Fruit fly (Drosophila melanogaster) whole organism, embryonic: ENCODE measurements around the gene Nca.

Experiments
- Aef1 ChIP-seq: fragments of 200-800 bp; sonication (Bioruptor generic); IDR thresholded peaks from 3 replicates; pipeline ENCODE4 v1.3.6; 2022; ENCODE audit warnings: missing biosample characterization, missing genetic modification characterization
- B-H2 ChIP-seq: fragments of 200-800 bp; sonication (Bioruptor generic); optimal IDR thresholded peaks from 2 replicates; lab custom pipeline; 2018; ENCODE audit warnings: missing biosample characterization, mild to moderate bottlenecking, missing genetic modification characterization
- Bdp1 ChIP-seq: fragments of 200-800 bp; sonication (Bioruptor generic); optimal IDR thresholded peaks from 3 replicates; lab custom pipeline; 2016; ENCODE audit warnings: missing biosample characterization, missing genetic modification characterization
- BtbVII ChIP-seq: fragments of 200-800 bp; sonication (Bioruptor generic); optimal IDR thresholded peaks from 3 replicates; lab custom pipeline; 2017; ENCODE audit warnings: missing biosample characterization, mild to moderate bottlenecking, missing genetic modification characterization
- CG11456 ChIP-seq: fragments of 200-800 bp; sonication (Bioruptor generic); IDR thresholded peaks from 3 replicates; pipeline ENCODE4 v1.3.6; 2022; ENCODE audit warnings: missing biosample characterization, missing genetic modification characterization
- CG11695 ChIP-seq: fragments of 200-800 bp; sonication (Bioruptor generic); IDR thresholded peaks from 3 replicates; pipeline ENCODE4 v1.3.6; 2022; ENCODE audit warnings: missing biosample characterization, missing genetic modification characterization
- CG11723 ChIP-seq: fragments of 200-800 bp; sonication (Bioruptor generic); optimal IDR thresholded peaks from 2 replicates; lab custom pipeline; 2017; ENCODE audit warnings: missing biosample characterization, mild to moderate bottlenecking, missing genetic modification characterization
- CG12071 ChIP-seq: fragments of 200-800 bp; sonication (Bioruptor generic); optimal IDR thresholded peaks from 3 replicates; lab custom pipeline; 2018; ENCODE audit warnings: missing biosample characterization, mild to moderate bottlenecking, missing genetic modification characterization
- CG15269 ChIP-seq: fragments of 200-800 bp; sonication (Bioruptor generic); optimal IDR thresholded peaks from 2 replicates; lab custom pipeline; 2018; ENCODE audit warnings: missing biosample characterization, mild to moderate bottlenecking, missing genetic modification characterization, moderate library complexity
- CG17829 ChIP-seq: fragments of 200-800 bp; optimal IDR thresholded peaks from 2 replicates; lab custom pipeline; 2019; ENCODE audit warnings: missing biosample characterization, mild to moderate bottlenecking, missing genetic modification characterization, moderate library complexity
- CG3065 ChIP-seq: fragments of 200-800 bp; sonication (Bioruptor generic); optimal IDR thresholded peaks from 2 replicates; lab custom pipeline; 2016; ENCODE audit warnings: missing biosample characterization, missing genetic modification characterization
- CG32767 ChIP-seq: fragments of 200-800 bp; sonication (Bioruptor generic); IDR thresholded peaks from 2 replicates; pipeline ENCODE4 v1.3.6; 2022; ENCODE audit warnings: missing biosample characterization, missing genetic modification characterization
- CG33557 ChIP-seq: fragments of 200-800 bp; sonication (Bioruptor generic); optimal IDR thresholded peaks from 2 replicates; lab custom pipeline; 2019; ENCODE audit warnings: missing biosample characterization, mild to moderate bottlenecking, missing genetic modification characterization, moderate library complexity
- CG3407 ChIP-seq: fragments of 200-800 bp; sonication (Bioruptor generic); optimal IDR thresholded peaks from 2 replicates; lab custom pipeline; 2018; ENCODE audit warnings: missing biosample characterization, mild to moderate bottlenecking, missing genetic modification characterization
- CG34224 ChIP-seq: fragments of 200-800 bp; sonication (Bioruptor generic); IDR thresholded peaks from 3 replicates; pipeline ENCODE4 v1.3.6; 2022; ENCODE audit warnings: missing biosample characterization, missing genetic modification characterization; ENCODE audit not compliant: partially characterized antibody
- CG3995 ChIP-seq: fragments of 200-800 bp; sonication (Bioruptor generic); optimal IDR thresholded peaks from 3 replicates; lab custom pipeline; 2016; ENCODE audit warnings: missing biosample characterization, missing genetic modification characterization
- CG5953 ChIP-seq: fragments of 200-800 bp; sonication (Bioruptor generic); IDR thresholded peaks from 2 replicates; pipeline ENCODE4 v1.3.6; 2022; ENCODE audit warnings: missing biosample characterization, missing genetic modification characterization
- CG6272 ChIP-seq: fragments of 200-800 bp; sonication (Bioruptor generic); IDR thresholded peaks from 2 replicates; pipeline ENCODE4 v1.3.6; 2022; ENCODE audit warnings: missing biosample characterization, missing genetic modification characterization
- Dek ChIP-seq: fragments of 200-800 bp; sonication (Bioruptor generic); optimal IDR thresholded peaks from 3 replicates; lab custom pipeline; 2019; ENCODE audit warnings: missing biosample characterization, mild to moderate bottlenecking, missing genetic modification characterization, moderate library complexity
- HLH4C ChIP-seq: fragments of 200-800 bp; sonication (Bioruptor generic); IDR thresholded peaks from 3 replicates; pipeline ENCODE4 v1.3.6; 2022; ENCODE audit warnings: missing biosample characterization, missing genetic modification characterization; ENCODE audit not compliant: partially characterized antibody
- HLH54F ChIP-seq: fragments of 200-800 bp; sonication (Bioruptor generic); optimal IDR thresholded peaks from 3 replicates; lab custom pipeline; 2016; ENCODE audit warnings: missing biosample characterization, missing genetic modification characterization
- Lpt ChIP-seq: fragments of >200 bp; optimal IDR thresholded peaks from 2 replicates; lab custom pipeline; 2018; ENCODE audit warnings: missing biosample characterization, missing genetic modification characterization
- PHDP ChIP-seq: fragments of 200-800 bp; sonication (Bioruptor generic); optimal IDR thresholded peaks from 3 replicates; lab custom pipeline; 2018; ENCODE audit warnings: missing biosample characterization, mild to moderate bottlenecking, missing genetic modification characterization, moderate library complexity
- Side ChIP-seq: fragments of 200-800 bp; sonication (Bioruptor generic); optimal IDR thresholded peaks from 2 replicates; lab custom pipeline; 2016; ENCODE audit warnings: missing biosample characterization, missing genetic modification characterization
- Sox102F ChIP-seq: fragments of 200-800 bp; sonication (Bioruptor generic); optimal IDR thresholded peaks from 2 replicates; lab custom pipeline; 2018; ENCODE audit warnings: missing biosample characterization, mild to moderate bottlenecking, missing genetic modification characterization, moderate library complexity
- Sry-δ ChIP-seq: fragments of 200-800 bp; sonication (Bioruptor generic); optimal IDR thresholded peaks from 2 replicates; lab custom pipeline; 2016; ENCODE audit warnings: missing biosample characterization, missing genetic modification characterization
- YL-1 ChIP-seq: fragments of 200-800 bp; sonication (Bioruptor generic); optimal IDR thresholded peaks from 3 replicates; lab custom pipeline; 2017; ENCODE audit warnings: missing biosample characterization, mild to moderate bottlenecking, missing genetic modification characterization
- ato ChIP-seq: fragments of 200-800 bp; sonication (Bioruptor generic); IDR thresholded peaks from 2 replicates; pipeline ENCODE4 v1.3.6; 2022; ENCODE audit warnings: missing biosample characterization, missing genetic modification characterization; ENCODE audit not compliant: partially characterized antibody
- az2 ChIP-seq: fragments of 200-800 bp; sonication (Bioruptor generic); optimal IDR thresholded peaks from 3 replicates; lab custom pipeline; 2016; ENCODE audit warnings: missing biosample characterization, missing genetic modification characterization
- br ChIP-seq: fragments of >200 bp; optimal IDR thresholded peaks from 2 replicates; lab custom pipeline; 2017
- cg ChIP-seq: fragments of 200-800 bp; sonication (Bioruptor generic); optimal IDR thresholded peaks from 3 replicates; lab custom pipeline; 2019; ENCODE audit warnings: missing biosample characterization, mild to moderate bottlenecking, missing genetic modification characterization, moderate library complexity
- esg ChIP-seq: fragments of 200-800 bp; sonication (Bioruptor generic); conservative IDR thresholded peaks from 2 replicates; pipeline ENCODE4 v1.3.6; 2022; ENCODE audit warnings: missing biosample characterization, missing genetic modification characterization
- exex ChIP-seq: fragments of 200-800 bp; sonication (Bioruptor generic); optimal IDR thresholded peaks from 4 replicates; lab custom pipeline; 2018; ENCODE audit warnings: missing biosample characterization, mild to moderate bottlenecking, missing genetic modification characterization, moderate library complexity
- fd96Cb ChIP-seq: fragments of 200-800 bp; sonication (Bioruptor generic); optimal IDR thresholded peaks from 2 replicates; lab custom pipeline; 2018; ENCODE audit warnings: missing biosample characterization, mild to moderate bottlenecking, missing genetic modification characterization, moderate library complexity
- gcm2 ChIP-seq: fragments of 200-800 bp; sonication (Bioruptor generic); optimal IDR thresholded peaks from 2 replicates; lab custom pipeline; 2016; ENCODE audit warnings: missing biosample characterization, missing genetic modification characterization
- grn ChIP-seq: fragments of 200-800 bp; sonication (Bioruptor generic); optimal IDR thresholded peaks from 3 replicates; lab custom pipeline; 2017; ENCODE audit warnings: missing biosample characterization, missing genetic modification characterization
- h ChIP-seq: fragments of >200 bp; optimal IDR thresholded peaks from 2 replicates; lab custom pipeline; 2017
- kah ChIP-seq: fragments of 200-800 bp; sonication (Bioruptor generic); optimal IDR thresholded peaks from 2 replicates; lab custom pipeline; 2018; ENCODE audit warnings: missing biosample characterization, mild to moderate bottlenecking, missing genetic modification characterization
- luna ChIP-seq: fragments of 200-800 bp; sonication (Bioruptor generic); optimal IDR thresholded peaks from 2 replicates; lab custom pipeline; 2016; ENCODE audit warnings: missing biosample characterization, missing genetic modification characterization
- onecut ChIP-seq: fragments of 200-800 bp; sonication (Bioruptor generic); IDR thresholded peaks from 2 replicates; pipeline ENCODE4 v1.3.6; 2022; ENCODE audit warnings: missing biosample characterization, missing genetic modification characterization
- otp ChIP-seq: fragments of 200-800 bp; sonication (Bioruptor generic); IDR thresholded peaks from 3 replicates; pipeline ENCODE4, ENCODE4 v1.3.6; 2022; ENCODE audit warnings: missing biosample characterization, missing genetic modification characterization
- prd ChIP-seq, 3 experiments: fragments of >200 bp in 2 of 3; fragments of 200-800 bp in 1 of 3; sonication (Bioruptor generic) in 1 of 3; optimal IDR thresholded peaks in 2 of 3; IDR thresholded peaks in 1 of 3; 2 replicates in 2 of 3; 3 replicates in 1 of 3; pipeline versions ENCODE4 v1.3.6 to Lab custom; 2017 to 2022; ENCODE audit warnings: missing biosample characterization in 1 of 3, missing genetic modification characterization in 1 of 3
- psq ChIP-seq: fragments of 200-800 bp; sonication (Bioruptor generic); optimal IDR thresholded peaks from 2 replicates; lab custom pipeline; 2017; ENCODE audit warnings: missing biosample characterization, missing genetic modification characterization
- repo ChIP-seq: fragments of 200-800 bp; sonication (Bioruptor generic); optimal IDR thresholded peaks from 2 replicates; lab custom pipeline; 2016; ENCODE audit warnings: missing biosample characterization, missing genetic modification characterization
- salm ChIP-seq: fragments of 200-800 bp; sonication (Bioruptor generic); optimal IDR thresholded peaks from 2 replicates; lab custom pipeline; 2018; ENCODE audit warnings: missing biosample characterization, mild to moderate bottlenecking, missing genetic modification characterization
- sd ChIP-seq: fragments of 200-800 bp; sonication (Bioruptor generic); optimal IDR thresholded peaks from 3 replicates; lab custom pipeline; 2018; ENCODE audit warnings: missing biosample characterization, mild to moderate bottlenecking, missing genetic modification characterization, moderate library complexity
- sqz ChIP-seq: fragments of 200-800 bp; sonication (Bioruptor generic); optimal IDR thresholded peaks from 3 replicates; lab custom pipeline; 2018; ENCODE audit warnings: missing biosample characterization, mild to moderate bottlenecking, missing genetic modification characterization
- tio ChIP-seq: fragments of 200-800 bp; sonication (Bioruptor generic); optimal IDR thresholded peaks from 2 replicates; lab custom pipeline; 2017; ENCODE audit warnings: missing biosample characterization, missing genetic modification characterization, inconsistent platforms
- twi ChIP-seq: fragments of 200-800 bp; optimal IDR thresholded peaks from 2 replicates; lab custom pipeline; 2019; ENCODE audit warnings: missing biosample characterization, mild to moderate bottlenecking, missing genetic modification characterization, moderate library complexity
- unpg ChIP-seq: fragments of 200-800 bp; sonication (Bioruptor generic); optimal IDR thresholded peaks from 3 replicates; lab custom pipeline; 2018; ENCODE audit warnings: missing biosample characterization, mild to moderate bottlenecking, missing genetic modification characterization, moderate library complexity
- wek ChIP-seq: fragments of 200-800 bp; sonication (Bioruptor generic); optimal IDR thresholded peaks from 3 replicates; lab custom pipeline; 2018; ENCODE audit warnings: missing biosample characterization, mild to moderate bottlenecking, missing genetic modification characterization, moderate library complexity
- z ChIP-seq: fragments of 200-800 bp; sonication (Bioruptor generic); IDR thresholded peaks from 3 replicates; pipeline ENCODE4 v1.3.6; 2022; ENCODE audit warnings: missing biosample characterization, missing genetic modification characterization
- zfh1 ChIP-seq: fragments of 200-800 bp; sonication (Bioruptor generic); IDR thresholded peaks from 3 replicates; pipeline ENCODE4 v1.3.6; 2022; ENCODE audit warnings: missing biosample characterization, missing genetic modification characterization

Nca gene

dm6 chr3L:19961805-19962204 lies 29.9 kb upstream of the Nca start (continued):
- TF ChIP-seq cg (no peak), CG12071 (GFP tag; lab: Kevin White, UChicago) (no peak), ato (no peak), CG34224 (GFP tag; lab: Robert Waterston, UW) (no peak), luna (GFP tag; lab: Kevin White, UChicago) (no peak), CG33557 (no peak), repo (GFP tag; lab: Kevin White, UChicago) (no peak), CG3995 (no peak), Aef1 (GFP tag; lab: Robert Waterston, UW) (no peak), gcm2 (GFP tag; lab: Kevin White, UChicago) (no peak), CG32767 (GFP tag; lab: Robert Waterston, UW) (no peak), twi (tag; lab: Kevin White, UChicago) (no peak), Dek (peak; percentile 20), HLH54F (GFP tag; lab: Kevin White, UChicago) (no peak), PHDP (tag; lab: Kevin White, UChicago) (peak; percentile 39), Bdp1 (GFP tag; lab: Kevin White, UChicago) (no peak), BtbVII (no peak), CG17829 (tag; lab: Kevin White, UChicago) (no peak), CG5953 (no peak), tio (GFP tag; lab: Kevin White, UChicago) (no peak), onecut (no peak), Side (GFP tag; lab: Kevin White, UChicago) (no peak), prd (optimal IDR thresholded peaks at IDR 0.05; lab: Kevin White, UChicago) (no peak), prd (GFP tag; IDR thresholded peaks at IDR 0.05; lab: Robert Waterston, UW) (no peak), wek (GFP tag; lab: Kevin White, UChicago) (no peak), HLH4C (GFP tag; lab: Robert Waterston, UW) (no peak), az2 (GFP tag; lab: Kevin White, UChicago) (no peak), sqz (no peak), psq (GFP tag; lab: Kevin White, UChicago) (no peak), exex (tag; lab: Kevin White, UChicago) (no peak), z (GFP tag; lab: Robert Waterston, UW) (no peak), CG15269 (tag; lab: Kevin White, UChicago) (peak; percentile 38), h (lab: Kevin White, UChicago) (no peak), CG11456 (GFP tag; lab: Robert Waterston, UW) (no peak), Sry-δ (no peak), CG11723 (GFP tag; lab: Kevin White, UChicago) (no peak), CG6272 (no peak), CG11695 (GFP tag; lab: Robert Waterston, UW) (no peak), CG3065 (GFP tag; lab: Kevin White, UChicago) (no peak), fd96Cb (tag; lab: Kevin White, UChicago) (no peak), grn (GFP tag; lab: Kevin White, UChicago) (no peak), unpg (GFP tag; lab: Kevin White, UChicago) (peak; percentile 44), salm (tag; lab: Kevin White, UChicago) (no peak), br (lab: Kevin White, UChicago) (no peak), Lpt (no peak), zfh1 (GFP tag; lab: Robert Waterston, UW) (no peak), B-H2 (peak; percentile 63), CG3407 (GFP tag; lab: Kevin White, UChicago) (no peak), esg (GFP tag; lab: Robert Waterston, UW) (no peak), sd (tag; lab: Kevin White, UChicago) (no peak), YL-1 (no peak), Sox102F (GFP tag; lab: Kevin White, UChicago) (no peak), kah (no peak), otp (GFP tag; lab: Robert Waterston, UW) (no peak)
